Worm (Caenorhabditis elegans): ENCODE data around the gene vab-3.

- TF ChIP-seq ztf-11 (tag; optimal IDR thresholded peaks at IDR 0.05) (no peak), ama-1 (optimal IDR thresholded peaks at IDR 0.05) (no peak), fkh-8 (tag; optimal IDR thresholded peaks at IDR 0.05) (no peak), snpc-4 (tag; optimal IDR thresholded peaks at IDR 0.05) (no peak), egl-13 (tag; optimal IDR thresholded peaks at IDR 0.05) (no peak), dpl-1 (GFP tag; optimal IDR thresholded peaks at IDR 0.05) (no peak), nhr-237 (tag; optimal IDR thresholded peaks at IDR 0.05) (no peak)
Observed at ce11 chrX:10516549-10516948, 16.9 kb downstream of the vab-3 start.
